Fruit fly (Drosophila melanogaster) whole organism, embryonic: ENCODE results near the gene Trf4-1.

ENCODE experiments used
- Awh ChIP-seq: fragments of 200-800 bp; sonication (Bioruptor generic); IDR thresholded peaks from 2 replicates; pipeline ENCODE4, ENCODE4 v1.3.6; 2022; ENCODE audit warnings: missing biosample characterization, missing genetic modification characterization
- CG11695 ChIP-seq: fragments of 200-800 bp; sonication (Bioruptor generic); IDR thresholded peaks from 3 replicates; pipeline ENCODE4 v1.3.6; 2022; ENCODE audit warnings: missing biosample characterization, missing genetic modification characterization
- CG13424 ChIP-seq: fragments of 200-800 bp; sonication (Bioruptor generic); optimal IDR thresholded peaks from 2 replicates; lab custom pipeline; 2019; ENCODE audit warnings: missing biosample characterization, mild to moderate bottlenecking, missing genetic modification characterization, moderate library complexity
- CG15073 ChIP-seq: fragments of 200-800 bp; sonication (Bioruptor generic); optimal IDR thresholded peaks from 2 replicates; lab custom pipeline; 2016; ENCODE audit warnings: missing biosample characterization, missing genetic modification characterization
- CG15601 ChIP-seq: fragments of 200-800 bp; sonication (Bioruptor generic); optimal IDR thresholded peaks from 3 replicates; lab custom pipeline; 2019; ENCODE audit warnings: missing biosample characterization, mild to moderate bottlenecking, missing genetic modification characterization, moderate library complexity
- CG15696 ChIP-seq: fragments of 200-800 bp; sonication (Bioruptor generic); optimal IDR thresholded peaks from 2 replicates; lab custom pipeline; 2019; ENCODE audit warnings: missing biosample characterization, mild to moderate bottlenecking, missing genetic modification characterization, moderate library complexity
- CG18262 ChIP-seq: fragments of 200-800 bp; optimal IDR thresholded peaks from 3 replicates; lab custom pipeline; 2019; ENCODE audit warnings: missing biosample characterization, mild to moderate bottlenecking, missing genetic modification characterization, moderate library complexity
- CG18599 ChIP-seq: fragments of 200-800 bp; sonication (Bioruptor generic); optimal IDR thresholded peaks from 3 replicates; lab custom pipeline; 2017; ENCODE audit warnings: missing biosample characterization, missing genetic modification characterization, mild to moderate bottlenecking, moderate library complexity, missing genetic modification reagents
- CG2875 ChIP-seq: fragments of 200-800 bp; sonication (Bioruptor generic); optimal IDR thresholded peaks from 2 replicates; lab custom pipeline; 2017; ENCODE audit warnings: missing biosample characterization, mild to moderate bottlenecking, missing genetic modification characterization, missing genetic modification reagents
- CG30431 ChIP-seq: fragments of 200-800 bp; sonication (Bioruptor generic); optimal IDR thresholded peaks from 2 replicates; lab custom pipeline; 2017; ENCODE audit warnings: missing biosample characterization, missing genetic modification characterization
- CG31365 ChIP-seq: fragments of 200-800 bp; sonication (Bioruptor generic); optimal IDR thresholded peaks from 2 replicates; lab custom pipeline; 2018; ENCODE audit warnings: missing biosample characterization, mild to moderate bottlenecking, missing genetic modification characterization
- CG3726 ChIP-seq: fragments of 200-800 bp; sonication (Bioruptor generic); IDR thresholded peaks from 3 replicates; pipeline ENCODE4, ENCODE4 v1.3.6; 2022; ENCODE audit warnings: missing biosample characterization, missing genetic modification characterization
- CG7963 ChIP-seq: fragments of 200-800 bp; sonication (Bioruptor generic); IDR thresholded peaks from 3 replicates; pipeline ENCODE4 v1.3.6; 2022; ENCODE audit warnings: missing biosample characterization, missing genetic modification characterization; ENCODE audit not compliant: partially characterized antibody
- CG9727 ChIP-seq: fragments of 200-800 bp; sonication (Bioruptor generic); optimal IDR thresholded peaks from 3 replicates; lab custom pipeline; 2017; ENCODE audit warnings: missing biosample characterization, mild to moderate bottlenecking, missing genetic modification characterization
- CrebB ChIP-seq: fragments of 200-800 bp; sonication (Bioruptor generic); optimal IDR thresholded peaks from 3 replicates; lab custom pipeline; 2018; ENCODE audit warnings: missing biosample characterization, mild to moderate bottlenecking, missing genetic modification characterization
- D19A ChIP-seq: fragments of 200-800 bp; optimal IDR thresholded peaks from 3 replicates; lab custom pipeline; 2019; ENCODE audit warnings: missing biosample characterization, mild to moderate bottlenecking, missing genetic modification characterization, moderate library complexity
- D19B ChIP-seq: fragments of 200-800 bp; sonication (Bioruptor generic); optimal IDR thresholded peaks from 2 replicates; lab custom pipeline; 2017; ENCODE audit warnings: missing biosample characterization, mild to moderate bottlenecking, missing genetic modification characterization
- Deaf1 ChIP-seq: fragments of 200-800 bp; optimal IDR thresholded peaks from 3 replicates; lab custom pipeline; 2019; ENCODE audit warnings: missing biosample characterization, mild to moderate bottlenecking, missing genetic modification characterization, moderate library complexity
- Dip3 ChIP-seq: fragments of 200-800 bp; sonication (Bioruptor generic); optimal IDR thresholded peaks from 3 replicates; lab custom pipeline; 2016; ENCODE audit warnings: missing biosample characterization, missing genetic modification characterization
- Doc3 ChIP-seq: fragments of 200-800 bp; sonication (Bioruptor generic); IDR thresholded peaks from 3 replicates; pipeline ENCODE4 v1.3.6; 2022; ENCODE audit warnings: missing biosample characterization, missing genetic modification characterization; ENCODE audit not compliant: partially characterized antibody
- ERR ChIP-seq: fragments of 200-800 bp; sonication (Bioruptor generic); optimal IDR thresholded peaks from 2 replicates; lab custom pipeline; 2016; ENCODE audit warnings: missing biosample characterization, missing genetic modification characterization
- Eip74EF ChIP-seq, 2 experiments: fragments of 200-800 bp in 1 of 2; fragments of >200 bp in 1 of 2; sonication (Bioruptor generic) in 1 of 2; optimal IDR thresholded peaks; 2 replicates each; lab custom pipeline; 2017 to 2019; ENCODE audit warnings: missing biosample characterization in 2 of 2, missing genetic modification characterization in 2 of 2, mild to moderate bottlenecking in 1 of 2, moderate library complexity in 1 of 2
- Ets97D ChIP-seq: fragments of 200-800 bp; sonication (Bioruptor generic); optimal IDR thresholded peaks from 3 replicates; lab custom pipeline; 2016; ENCODE audit warnings: missing biosample characterization, missing genetic modification characterization
- Hand ChIP-seq: fragments of 200-800 bp; sonication (Bioruptor generic); optimal IDR thresholded peaks from 2 replicates; lab custom pipeline; 2017; ENCODE audit warnings: mild to moderate bottlenecking, missing biosample characterization, missing genetic modification reagents, missing genetic modification characterization
- Hr51 ChIP-seq, 2 experiments: fragments of 200-800 bp; sonication (Bioruptor generic); optimal IDR thresholded peaks; 2 replicates in 1 of 2; 3 replicates in 1 of 2; lab custom pipeline; 2016 to 2018; ENCODE audit warnings: missing biosample characterization in 2 of 2, missing genetic modification characterization in 2 of 2, mild to moderate bottlenecking in 1 of 2, moderate library complexity in 1 of 2
- Hsf ChIP-seq: fragments of 200-800 bp; sonication (Bioruptor generic); optimal IDR thresholded peaks from 3 replicates; lab custom pipeline; 2016; ENCODE audit warnings: missing biosample characterization, missing genetic modification characterization
- Med ChIP-seq: fragments of 200-800 bp; sonication (Bioruptor generic); peaks from one replicate; lab custom pipeline; 2016; ENCODE audit warnings: missing biosample characterization, missing genetic modification characterization, mild to moderate bottlenecking, inconsistent platforms, moderate library complexity
- Mrtf ChIP-seq: fragments of 200-800 bp; sonication (Bioruptor generic); IDR thresholded peaks from 3 replicates; pipeline ENCODE4 v1.3.6; 2022; ENCODE audit warnings: missing biosample characterization, missing genetic modification characterization
- NFAT ChIP-seq: fragments of 200-800 bp; sonication (Bioruptor generic); IDR thresholded peaks from 2 replicates; pipeline ENCODE4 v1.3.6; 2022; ENCODE audit warnings: missing biosample characterization, missing genetic modification characterization
- Neu2 ChIP-seq: fragments of 200-800 bp; sonication (Bioruptor generic); optimal IDR thresholded peaks from 3 replicates; lab custom pipeline; 2016; ENCODE audit warnings: missing biosample characterization, missing genetic modification characterization, borderline replicate concordance
- Sox102F ChIP-seq: fragments of 200-800 bp; sonication (Bioruptor generic); optimal IDR thresholded peaks from 2 replicates; lab custom pipeline; 2018; ENCODE audit warnings: missing biosample characterization, mild to moderate bottlenecking, missing genetic modification characterization, moderate library complexity
- TFAM ChIP-seq: fragments of 200-800 bp; sonication (Bioruptor generic); optimal IDR thresholded peaks from 2 replicates; lab custom pipeline; 2017; ENCODE audit warnings: missing biosample characterization, missing genetic modification characterization, inconsistent platforms
- al ChIP-seq: fragments of 200-800 bp; sonication (Bioruptor generic); IDR thresholded peaks from 2 replicates; pipeline ENCODE4 v1.3.6; 2022; ENCODE audit warnings: missing biosample characterization, missing genetic modification characterization
- aop ChIP-seq: fragments of 200-800 bp; sonication (Bioruptor generic); IDR thresholded peaks from 2 replicates; pipeline ENCODE4 v1.3.6; 2022; ENCODE audit warnings: missing biosample characterization, missing genetic modification characterization
- crc ChIP-seq: fragments of 200-800 bp; sonication (Bioruptor generic); optimal IDR thresholded peaks from 2 replicates; lab custom pipeline; 2016; ENCODE audit warnings: missing biosample characterization, missing genetic modification characterization
- da ChIP-seq: fragments of 200-800 bp; sonication (Bioruptor generic); optimal IDR thresholded peaks from 2 replicates; lab custom pipeline; 2016; ENCODE audit warnings: missing biosample characterization, missing genetic modification characterization
- dan ChIP-seq: fragments of 200-800 bp; sonication (Bioruptor generic); IDR thresholded peaks from 2 replicates; pipeline ENCODE4 v1.3.6; 2022; ENCODE audit warnings: missing biosample characterization, missing genetic modification characterization
- dmrt11E ChIP-seq: fragments of 200-800 bp; sonication (Bioruptor generic); optimal IDR thresholded peaks from 3 replicates; lab custom pipeline; 2018; ENCODE audit warnings: missing biosample characterization, mild to moderate bottlenecking, missing genetic modification characterization, moderate library complexity
- dpn ChIP-seq, 2 experiments: fragments of 200-800 bp; sonication (Bioruptor generic); optimal IDR thresholded peaks; 3 replicates each; lab custom pipeline; 2016; ENCODE audit warnings: missing biosample characterization in 2 of 2, missing genetic modification characterization in 2 of 2
- hb ChIP-seq: fragments of 200-800 bp; sonication (Bioruptor generic); IDR thresholded peaks from 3 replicates; pipeline ENCODE4 v1.3.6; 2022; ENCODE audit warnings: missing biosample characterization, missing genetic modification characterization; ENCODE audit not compliant: partially characterized antibody
- her ChIP-seq: fragments of 200-800 bp; sonication (Bioruptor generic); optimal IDR thresholded peaks from 2 replicates; lab custom pipeline; 2016; ENCODE audit warnings: missing biosample characterization, missing genetic modification characterization
- jumu ChIP-seq: fragments of 200-800 bp; sonication (Bioruptor generic); optimal IDR thresholded peaks from 3 replicates; lab custom pipeline; 2016; ENCODE audit warnings: missing biosample characterization, missing genetic modification characterization
- ken ChIP-seq: fragments of 200-800 bp; sonication (Bioruptor generic); IDR thresholded peaks from 3 replicates; pipeline ENCODE4 v1.3.6; 2022; ENCODE audit warnings: missing biosample characterization, missing genetic modification characterization
- lilli ChIP-seq: fragments of 200-800 bp; sonication (Bioruptor generic); optimal IDR thresholded peaks from 3 replicates; lab custom pipeline; 2016; ENCODE audit warnings: missing biosample characterization, missing genetic modification characterization
- nau ChIP-seq: fragments of 200-800 bp; sonication (Bioruptor generic); optimal IDR thresholded peaks from 3 replicates; lab custom pipeline; 2017; ENCODE audit warnings: missing biosample characterization, mild to moderate bottlenecking, missing genetic modification characterization, missing genetic modification reagents
- pum ChIP-seq: fragments of 200-800 bp; sonication (Bioruptor generic); optimal IDR thresholded peaks from 2 replicates; lab custom pipeline; 2016; ENCODE audit warnings: missing biosample characterization, missing genetic modification characterization
- run ChIP-seq: fragments of 200-800 bp; sonication (Bioruptor generic); optimal IDR thresholded peaks from 3 replicates; lab custom pipeline; 2018; ENCODE audit warnings: missing biosample characterization, mild to moderate bottlenecking, missing genetic modification characterization
- sens-2 ChIP-seq: fragments of 200-800 bp; sonication (Bioruptor generic); IDR thresholded peaks from 2 replicates; pipeline ENCODE4 v1.3.6; 2022; ENCODE audit warnings: missing biosample characterization, missing genetic modification characterization
- stc ChIP-seq: fragments of 200-800 bp; sonication (Bioruptor generic); IDR thresholded peaks from 2 replicates; pipeline ENCODE4 v1.3.6; 2022; ENCODE audit warnings: missing biosample characterization, missing genetic modification characterization
- tna ChIP-seq: fragments of 200-800 bp; sonication (Bioruptor generic); IDR thresholded peaks from 2 replicates; pipeline ENCODE4 v1.3.6; 2022; ENCODE audit warnings: missing biosample characterization, missing genetic modification characterization; ENCODE audit not compliant: partially characterized antibody
- twi ChIP-seq: fragments of 200-800 bp; optimal IDR thresholded peaks from 2 replicates; lab custom pipeline; 2019; ENCODE audit warnings: missing biosample characterization, mild to moderate bottlenecking, missing genetic modification characterization, moderate library complexity

Gene Trf4-1

DNA sequence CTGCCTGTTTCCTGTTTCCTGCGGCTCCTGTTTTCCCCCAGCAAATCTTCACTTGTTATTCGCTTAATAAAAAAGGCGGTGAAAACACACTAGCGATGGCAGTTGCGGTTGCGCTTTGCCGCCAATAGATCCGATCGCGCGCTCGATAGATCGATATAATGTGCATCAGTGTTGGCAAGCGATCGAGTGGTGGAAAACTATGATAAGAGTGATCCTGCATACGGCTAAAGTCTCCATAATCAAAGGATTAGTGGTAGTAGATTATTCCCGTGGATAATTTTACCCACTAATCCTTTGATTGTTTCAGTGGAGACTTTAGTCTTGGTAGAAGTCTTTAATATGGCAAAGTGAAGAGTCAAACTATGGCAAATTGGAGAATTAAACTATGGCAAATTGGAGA is 46.1 kb downstream of the Trf4-1 start, which contains the start of gene Caf1-180 (continued):
- TF ChIP-seq D19B, result no peak
- TF ChIP-seq tna (GFP tag; lab: Robert Waterston, UW), result peak; percentile 57; the same call in 1 of the 2 replicates
- TF ChIP-seq CG7963 (GFP tag; lab: Robert Waterston, UW), result peak; percentile 66; the same call in 1 of the 3 replicates
- no peak for TF ChIP-seq CG11695 (GFP tag; lab: Robert Waterston, UW)
- TF ChIP-seq CrebB (tag; lab: Kevin White, UChicago), result no peak
- TF ChIP-seq ERR, result no peak
- TF ChIP-seq CG15073 (GFP tag; lab: Kevin White, UChicago), result no peak
- no peak for TF ChIP-seq crc (GFP tag; lab: Kevin White, UChicago)
- TF ChIP-seq CG3726 (GFP tag; lab: Robert Waterston, UW), result no peak
- no peak for TF ChIP-seq CG31365 (tag; lab: Kevin White, UChicago)
- peak; percentile 13 for TF ChIP-seq lilli
- no peak for TF ChIP-seq twi (tag; lab: Kevin White, UChicago)
- TF ChIP-seq Ets97D (GFP tag; lab: Kevin White, UChicago), result peak; percentile 66
- TF ChIP-seq dan (GFP tag; lab: Robert Waterston, UW), result no peak
- no peak for TF ChIP-seq CG2875 (GFP tag; lab: Kevin White, UChicago)
- peak; percentile 39 for TF ChIP-seq Dip3 (GFP tag; lab: Kevin White, UChicago)
- no peak for TF ChIP-seq her
- TF ChIP-seq stc, result no peak
- no peak for TF ChIP-seq run (tag; lab: Kevin White, UChicago)
- no peak for TF ChIP-seq Mrtf (GFP tag; lab: Robert Waterston, UW)
- TF ChIP-seq pum (GFP tag; lab: Kevin White, UChicago), result no peak
- no peak for TF ChIP-seq D19A (tag; lab: Kevin White, UChicago)
- no peak for TF ChIP-seq CG18599 (GFP tag; lab: Kevin White, UChicago)
- peak; percentile 36 for TF ChIP-seq jumu (GFP tag; lab: Kevin White, UChicago)
- TF ChIP-seq CG30431, result no peak
- TF ChIP-seq ken (GFP tag; lab: Robert Waterston, UW), result no peak
- no peak for TF ChIP-seq Eip74EF (GFP tag; optimal IDR thresholded peaks at IDR 0.05; lab: Kevin White, UChicago)
- peak; percentile 40; the same call in 1 of the 3 replicates for TF ChIP-seq hb (GFP tag; lab: Robert Waterston, UW)
- TF ChIP-seq CG15601 (tag; lab: Kevin White, UChicago), result no peak
- TF ChIP-seq nau (GFP tag; lab: Kevin White, UChicago), result no peak
- peak; percentile 30 to 33 for TF ChIP-seq dpn (GFP tag; optimal IDR thresholded peaks at IDR 0.05; lab: Kevin White, UChicago)
- TF ChIP-seq CG13424 (tag; lab: Kevin White, UChicago), result no peak
- no peak for TF ChIP-seq TFAM (GFP tag; lab: Kevin White, UChicago)
- no peak for TF ChIP-seq al (GFP tag; lab: Robert Waterston, UW)
- no peak for TF ChIP-seq aop (GFP tag; lab: Robert Waterston, UW)
- no peak for TF ChIP-seq Sox102F
- TF ChIP-seq Med (GFP tag; lab: Kevin White, UChicago), result peak; percentile 84
- TF ChIP-seq CG18262 (tag; lab: Kevin White, UChicago), result peak; percentile 13
- no peak for TF ChIP-seq Hsf (GFP tag; lab: Kevin White, UChicago)
- TF ChIP-seq da (GFP tag; lab: Kevin White, UChicago), result no peak
- TF ChIP-seq CG9727 (GFP tag; lab: Kevin White, UChicago), result no peak
- no peak for TF ChIP-seq Hr51 (GFP tag; optimal IDR thresholded peaks at IDR 0.05; lab: Kevin White, UChicago)
- peak; percentile 56; the same call in 1 of the 2 replicates for TF ChIP-seq NFAT (GFP tag; lab: Robert Waterston, UW)
- TF ChIP-seq dmrt11E (tag; lab: Kevin White, UChicago), result no peak
- TF ChIP-seq Awh (GFP tag; lab: Robert Waterston, UW), result no peak
- TF ChIP-seq sens-2 (GFP tag; lab: Robert Waterston, UW), result no peak
- peak; percentile 63 for TF ChIP-seq Doc3 (GFP tag; lab: Robert Waterston, UW)
- no peak for TF ChIP-seq Neu2 (GFP tag; lab: Kevin White, UChicago)
- TF ChIP-seq Deaf1, result no peak
- TF ChIP-seq CG15696, result no peak
- TF ChIP-seq Hand, result no peak
